Worm (Caenorhabditis elegans): ENCODE measurements around the gene C07G1.7.

Gene C07G1.7

DNA sequence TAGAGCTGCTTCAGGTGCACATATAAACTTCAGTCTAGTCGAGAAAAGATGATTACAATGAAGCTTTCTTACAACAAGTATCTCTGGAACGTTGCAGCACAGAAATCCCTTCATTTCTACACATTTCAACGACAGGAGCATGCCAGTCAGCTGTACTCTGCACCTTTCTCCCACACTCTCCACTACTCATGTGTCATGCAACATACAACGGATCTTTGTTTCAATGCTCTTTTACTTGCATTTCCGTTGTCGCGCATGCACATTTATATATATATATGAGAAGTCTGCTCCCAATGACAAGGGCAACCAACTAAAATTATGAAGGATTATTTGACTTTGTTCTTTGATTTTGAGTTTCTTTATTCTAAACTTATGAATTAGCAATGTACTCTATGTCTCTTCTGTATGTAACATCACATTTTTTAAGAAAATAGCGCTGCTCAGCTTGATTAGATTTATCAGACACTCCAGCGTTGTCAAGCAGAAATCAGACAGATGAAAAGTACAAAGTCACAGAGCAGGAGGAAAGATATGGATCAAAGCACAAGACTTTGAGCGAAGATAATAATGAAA is 23.6 kb upstream of the C07G1.7 start:
- TF ChIP-seq him-1 (tag; optimal IDR thresholded peaks at IDR 0.05) (no peak), W03F9.2 (tag; optimal IDR thresholded peaks at IDR 0.05) (no peak), dao-5 (tag; optimal IDR thresholded peaks at IDR 0.05) (no peak)

ce11 chrIV:8234088-8234496 is 22.4 kb upstream of the C07G1.7 start:
- TF ChIP-seq W03F9.2 (tag; optimal IDR thresholded peaks at IDR 0.05): no peak
- TF ChIP-seq dao-5 (tag; optimal IDR thresholded peaks at IDR 0.05): no peak
- TF ChIP-seq him-1 (tag; optimal IDR thresholded peaks at IDR 0.05): no peak

DNA sequence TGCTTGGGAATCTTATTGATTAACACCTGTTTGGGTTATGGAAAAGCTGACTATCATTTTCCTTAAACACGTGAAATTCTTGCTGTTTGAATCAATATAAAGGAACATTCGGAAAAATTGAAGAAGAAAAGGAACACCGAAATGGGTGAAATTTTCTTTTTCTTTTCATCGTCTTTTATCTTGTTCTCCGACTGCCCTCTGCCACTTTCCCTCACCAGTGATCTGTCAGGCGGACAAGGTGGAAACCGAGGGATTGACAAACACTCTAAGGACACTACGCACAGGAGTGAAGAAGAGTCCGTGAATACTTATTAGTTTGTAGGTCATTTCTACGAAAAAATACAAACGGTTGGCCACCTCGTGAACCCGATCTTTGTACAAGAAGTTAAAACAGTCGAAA is 21.6 kb upstream of the C07G1.7 start:
- no peak for TF ChIP-seq dao-5 (tag; optimal IDR thresholded peaks at IDR 0.05)
- no peak for TF ChIP-seq W03F9.2 (tag; optimal IDR thresholded peaks at IDR 0.05)
- no peak for TF ChIP-seq him-1 (tag; optimal IDR thresholded peaks at IDR 0.05)

- no peak for TF ChIP-seq W03F9.2 (tag; optimal IDR thresholded peaks at IDR 0.05)
- no peak for TF ChIP-seq dao-5 (tag; optimal IDR thresholded peaks at IDR 0.05)
- TF ChIP-seq him-1 (tag; optimal IDR thresholded peaks at IDR 0.05): no peak
These were observed 20.8 kb upstream of the C07G1.7 start for ce11 chrIV:8232428-8232827.

- TF ChIP-seq him-1 (tag; optimal IDR thresholded peaks at IDR 0.05) (no peak), W03F9.2 (tag; optimal IDR thresholded peaks at IDR 0.05) (no peak), dao-5 (tag; optimal IDR thresholded peaks at IDR 0.05) (no peak)
These were observed 17.9 kb upstream of the C07G1.7 start for ce11 chrIV:8229523-8229922.

DNA sequence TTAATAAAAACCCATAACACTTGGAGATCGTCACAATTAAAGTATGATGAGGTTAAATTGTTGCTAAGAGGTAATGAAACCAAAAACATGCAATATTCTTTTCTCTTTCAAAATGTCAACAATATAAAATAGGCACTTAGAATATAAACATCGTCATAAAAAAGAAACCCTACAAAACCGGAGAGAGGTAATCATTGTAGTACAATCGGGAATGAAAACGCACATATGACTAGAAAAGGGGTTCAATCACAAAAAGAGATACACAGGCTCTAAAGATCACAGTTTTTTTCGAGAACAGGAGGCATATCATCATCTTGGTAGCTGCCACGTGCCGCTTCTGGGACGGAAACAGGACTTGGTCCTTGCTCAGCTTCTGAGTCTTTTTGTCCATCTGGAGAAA is 14.8 kb upstream of the C07G1.7 start:
- no peak for TF ChIP-seq W03F9.2 (tag; optimal IDR thresholded peaks at IDR 0.05)
- no peak for TF ChIP-seq dao-5 (tag; optimal IDR thresholded peaks at IDR 0.05)
- no peak for TF ChIP-seq him-1 (tag; optimal IDR thresholded peaks at IDR 0.05)

ce11 chrIV:8225357-8225756 is 13.7 kb upstream of the C07G1.7 start, which contains the start of gene serp-1.2:
serp-1.2 (plus strand) TSS chrIV:8225674.
- no peak for TF ChIP-seq W03F9.2 (tag; optimal IDR thresholded peaks at IDR 0.05)
- TF ChIP-seq dao-5 (tag; optimal IDR thresholded peaks at IDR 0.05): no peak
- no peak for TF ChIP-seq him-1 (tag; optimal IDR thresholded peaks at IDR 0.05)

ce11 chrIV:8223055-8223454 is 11.4 kb upstream of the C07G1.7 start:
- no peak for TF ChIP-seq dao-5 (tag; optimal IDR thresholded peaks at IDR 0.05)
- no peak for TF ChIP-seq W03F9.2 (tag; optimal IDR thresholded peaks at IDR 0.05)
- no peak for TF ChIP-seq him-1 (tag; optimal IDR thresholded peaks at IDR 0.05)

ce11 chrIV:8221946-8222345 is 10.3 kb upstream of the C07G1.7 start, which contains the start of gene gpx-6:
gpx-6 (plus strand) TSS chrIV:8222202.
- no peak for TF ChIP-seq him-1 (tag; optimal IDR thresholded peaks at IDR 0.05)
- TF ChIP-seq W03F9.2 (tag; optimal IDR thresholded peaks at IDR 0.05): no peak
- TF ChIP-seq dao-5 (tag; optimal IDR thresholded peaks at IDR 0.05): no peak

DNA sequence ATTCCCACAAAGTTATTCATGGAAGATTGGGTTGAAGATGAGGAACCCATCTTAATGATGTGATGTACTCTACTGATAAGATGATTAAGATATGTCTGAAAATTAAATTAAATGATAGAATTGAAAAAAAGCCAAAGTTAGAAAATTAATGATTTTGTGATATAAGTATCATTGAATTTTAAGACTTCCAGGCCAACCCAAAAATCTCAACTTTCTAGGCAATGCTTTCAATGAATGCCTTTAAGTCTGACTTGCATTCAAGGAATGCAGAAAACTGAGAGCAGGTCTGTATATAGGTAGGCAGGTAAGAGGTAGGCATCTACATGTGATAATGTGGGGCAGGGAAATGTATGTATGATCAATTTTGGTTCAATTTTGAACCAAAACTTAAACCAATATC is 8.3 kb upstream of the C07G1.7 start, which contains the start of gene ocr-2:
TSS of gene ocr-2 (minus strand) at position 101 of the 400 bp plus-strand sequence.
- TF ChIP-seq him-1 (tag; optimal IDR thresholded peaks at IDR 0.05) (no peak), dao-5 (tag; optimal IDR thresholded peaks at IDR 0.05) (no peak), W03F9.2 (tag; optimal IDR thresholded peaks at IDR 0.05) (no peak)

DNA sequence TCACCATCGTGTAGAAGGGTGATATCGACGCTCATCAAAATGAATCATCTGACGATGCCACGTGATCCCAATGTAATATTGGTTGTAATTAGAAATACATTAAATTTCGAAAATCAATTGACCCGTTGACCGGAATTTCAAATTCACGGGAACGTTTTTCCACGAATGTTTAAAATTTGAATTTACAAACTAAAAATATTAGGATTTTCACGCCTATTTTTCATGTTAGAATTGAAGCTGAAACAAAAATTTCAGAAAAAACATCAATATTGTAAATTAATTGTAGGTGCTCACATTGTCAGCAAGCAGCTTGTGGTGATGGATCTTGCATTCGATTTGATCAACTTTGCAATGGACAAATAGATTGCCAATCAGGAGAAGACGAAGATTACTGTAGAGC is 1.3 kb downstream of the C07G1.7 start, which contains the start of gene C07G1.6:
TSS of gene C07G1.6 (minus strand) at position 101 of the 400 bp plus-strand sequence.
- TF ChIP-seq W03F9.2 (tag; optimal IDR thresholded peaks at IDR 0.05) (no peak), dao-5 (tag; optimal IDR thresholded peaks at IDR 0.05) (no peak), him-1 (tag; optimal IDR thresholded peaks at IDR 0.05) (no peak)

ce11 chrIV:8208855-8209254 is 2.8 kb downstream of the C07G1.7 start:
- TF ChIP-seq W03F9.2 (tag; optimal IDR thresholded peaks at IDR 0.05) (no peak), him-1 (tag; optimal IDR thresholded peaks at IDR 0.05) (no peak), dao-5 (tag; optimal IDR thresholded peaks at IDR 0.05) (no peak)

ce11 chrIV:8206314-8206713 is 5.3 kb downstream of the C07G1.7 start, which contains the start of gene svh-1:
svh-1 (plus strand) TSS chrIV:8206614.
- TF ChIP-seq W03F9.2 (tag; optimal IDR thresholded peaks at IDR 0.05) (no peak), him-1 (tag; optimal IDR thresholded peaks at IDR 0.05) (no peak), dao-5 (tag; optimal IDR thresholded peaks at IDR 0.05) (no peak)

DNA sequence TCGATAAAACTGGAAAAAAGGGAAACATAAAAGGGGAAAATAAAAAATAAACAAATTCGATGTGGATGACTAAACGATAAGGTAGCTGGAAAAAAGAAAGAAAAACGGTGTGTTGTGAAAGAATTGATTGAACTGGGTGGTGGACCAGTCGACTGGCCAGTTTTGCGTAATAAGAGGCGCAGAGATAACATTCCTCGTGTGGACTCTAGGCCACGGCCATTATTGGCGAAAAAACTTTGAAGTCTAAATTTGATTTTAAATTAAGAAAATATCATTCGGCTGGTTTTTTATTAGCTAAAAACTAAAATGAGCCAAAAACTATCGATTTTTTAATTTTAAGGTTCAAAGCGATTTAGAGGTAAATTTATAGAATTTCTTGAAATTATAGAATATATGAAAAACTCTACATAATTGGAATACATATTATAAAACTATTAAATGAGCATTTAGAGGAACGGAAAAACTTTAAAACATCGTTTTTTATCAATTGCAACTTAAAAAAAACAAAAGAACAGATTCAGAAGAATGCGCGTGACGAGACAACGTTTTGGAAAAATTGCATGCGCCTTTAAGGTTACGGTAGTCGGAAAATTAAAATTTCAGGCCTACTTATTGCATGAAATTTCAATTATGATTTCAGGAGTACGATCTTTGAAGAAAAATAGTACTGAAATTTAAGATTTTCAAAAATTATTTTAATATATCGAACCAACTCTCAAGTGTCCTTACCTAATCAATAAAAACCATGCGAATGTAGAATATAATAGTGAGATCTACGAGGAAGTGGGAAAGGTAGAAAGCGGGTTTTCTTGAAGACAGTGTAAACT is 6.2 kb downstream of the C07G1.7 start, which contains the start of gene hgrs-1:
TSS of gene hgrs-1 (minus strand) at position 777 of the 827 bp plus-strand sequence.
- TF ChIP-seq dao-5 (tag; optimal IDR thresholded peaks at IDR 0.05) (no peak), him-1 (tag; optimal IDR thresholded peaks at IDR 0.05) (no peak), W03F9.2 (tag; optimal IDR thresholded peaks at IDR 0.05) (no peak)

Data from whole organism, L4/young adult.